Fruit fly (Drosophila melanogaster) whole organism, prepupa: ENCODE data around the gene Sgs3.

ENCODE experiments used
- CG11762 ChIP-seq: fragments of 200-800 bp; sonication (Bioruptor generic); optimal IDR thresholded peaks from 3 replicates; lab custom pipeline; 2016; ENCODE audit warnings: missing biosample characterization, missing genetic modification characterization; ENCODE audit not compliant: insufficient read depth
- CG16779 ChIP-seq: fragments of 200-800 bp; sonication (Bioruptor generic); optimal IDR thresholded peaks from 3 replicates; lab custom pipeline; 2017; ENCODE audit warnings: missing biosample characterization, mild to moderate bottlenecking, missing genetic modification characterization
- CG32006 ChIP-seq: fragments of 200-800 bp; sonication (Bioruptor generic); optimal IDR thresholded peaks from 3 replicates; lab custom pipeline; 2017; ENCODE audit warnings: missing biosample characterization, mild to moderate bottlenecking, missing genetic modification characterization
- CG3919 ChIP-seq: fragments of 200-800 bp; sonication (Bioruptor generic); optimal IDR thresholded peaks from 3 replicates; lab custom pipeline; 2016; ENCODE audit warnings: missing biosample characterization, missing genetic modification characterization
- CG4318 ChIP-seq: fragments of 200-800 bp; sonication (Bioruptor generic); optimal IDR thresholded peaks from 3 replicates; lab custom pipeline; 2017; ENCODE audit warnings: missing biosample characterization, mild to moderate bottlenecking, missing genetic modification characterization
- CG8319 ChIP-seq: fragments of 200-800 bp; sonication (Bioruptor generic); optimal IDR thresholded peaks from 3 replicates; lab custom pipeline; 2016; ENCODE audit warnings: missing biosample characterization, missing genetic modification characterization
- Eip75B ChIP-seq: fragments of 200-800 bp; sonication (Bioruptor generic); optimal IDR thresholded peaks from 3 replicates; lab custom pipeline; 2016; ENCODE audit warnings: missing biosample characterization, missing genetic modification characterization
- Ets21C ChIP-seq: fragments of 200-800 bp; sonication (Bioruptor generic); optimal IDR thresholded peaks from 3 replicates; lab custom pipeline; 2016; ENCODE audit warnings: missing biosample characterization, missing genetic modification characterization
- Lpt ChIP-seq: fragments of 200-800 bp; sonication (Bioruptor generic); optimal IDR thresholded peaks from 3 replicates; lab custom pipeline; 2016; ENCODE audit warnings: missing biosample characterization, missing genetic modification characterization
- OdsH ChIP-seq: fragments of 200-800 bp; sonication (Bioruptor generic); optimal IDR thresholded peaks from 3 replicates; lab custom pipeline; 2016; ENCODE audit warnings: missing biosample characterization, missing genetic modification characterization
- Sox14 ChIP-seq: fragments of 200-800 bp; sonication (Bioruptor generic); optimal IDR thresholded peaks from 3 replicates; lab custom pipeline; 2016; ENCODE audit warnings: missing biosample characterization, missing genetic modification characterization
- Sox15 ChIP-seq: fragments of 200-800 bp; sonication (Bioruptor generic); optimal IDR thresholded peaks from 3 replicates; lab custom pipeline; 2016; ENCODE audit warnings: missing biosample characterization, missing genetic modification characterization
- achi ChIP-seq: fragments of 200-800 bp; sonication (Bioruptor generic); optimal IDR thresholded peaks from 3 replicates; lab custom pipeline; 2016; ENCODE audit warnings: missing biosample characterization, missing genetic modification characterization
- acj6 ChIP-seq: fragments of 200-800 bp; sonication (Bioruptor generic); optimal IDR thresholded peaks from 3 replicates; lab custom pipeline; 2016; ENCODE audit warnings: missing biosample characterization, missing genetic modification characterization
- dac ChIP-seq: fragments of 200-800 bp; sonication (Bioruptor generic); optimal IDR thresholded peaks from 2 replicates; lab custom pipeline; 2017; ENCODE audit warnings: missing biosample characterization, mild to moderate bottlenecking, missing genetic modification characterization
- dsx ChIP-seq: fragments of 200-800 bp; optimal IDR thresholded peaks from 3 replicates; lab custom pipeline; 2019; ENCODE audit warnings: missing biosample characterization, mild to moderate bottlenecking, missing genetic modification characterization, moderate library complexity; ENCODE audit not compliant: poor library complexity, severe bottlenecking
- fd59A ChIP-seq: fragments of 200-800 bp; sonication (Bioruptor generic); optimal IDR thresholded peaks from 2 replicates; lab custom pipeline; 2017; ENCODE audit warnings: missing biosample characterization, mild to moderate bottlenecking, missing genetic modification characterization, missing genetic modification reagents
- fd85E ChIP-seq: fragments of 200-800 bp; sonication (Bioruptor generic); optimal IDR thresholded peaks from 3 replicates; lab custom pipeline; 2016; ENCODE audit warnings: missing biosample characterization, missing genetic modification characterization
- fkh ChIP-seq: fragments of 200-800 bp; sonication (Bioruptor generic); optimal IDR thresholded peaks from 3 replicates; lab custom pipeline; 2017; ENCODE audit warnings: missing biosample characterization, mild to moderate bottlenecking, missing genetic modification characterization, moderate library complexity
- lz ChIP-seq: fragments of 200-800 bp; sonication (Bioruptor generic); optimal IDR thresholded peaks from 3 replicates; lab custom pipeline; 2016; ENCODE audit warnings: missing biosample characterization, missing genetic modification characterization
- net ChIP-seq: fragments of 200-800 bp; sonication (Bioruptor generic); optimal IDR thresholded peaks from 3 replicates; lab custom pipeline; 2016; ENCODE audit warnings: missing biosample characterization, missing genetic modification characterization
- ss ChIP-seq, 2 experiments: fragments of 200-800 bp; sonication (Bioruptor generic); optimal IDR thresholded peaks; 2 replicates in 1 of 2; 3 replicates in 1 of 2; lab custom pipeline; 2017 to 2018; ENCODE audit warnings: mild to moderate bottlenecking in 2 of 2, missing biosample characterization in 2 of 2, missing genetic modification characterization in 2 of 2, moderate library complexity in 1 of 2
- svp ChIP-seq: fragments of 200-800 bp; sonication (Bioruptor generic); peaks from one replicate; lab custom pipeline; 2016; ENCODE audit warnings: missing biosample characterization, missing genetic modification characterization
- vri ChIP-seq: fragments of 200-800 bp; sonication (Bioruptor generic); optimal IDR thresholded peaks from 3 replicates; lab custom pipeline; 2016; ENCODE audit warnings: missing biosample characterization, mild to moderate bottlenecking, missing genetic modification characterization

Sgs3 gene

DNA sequence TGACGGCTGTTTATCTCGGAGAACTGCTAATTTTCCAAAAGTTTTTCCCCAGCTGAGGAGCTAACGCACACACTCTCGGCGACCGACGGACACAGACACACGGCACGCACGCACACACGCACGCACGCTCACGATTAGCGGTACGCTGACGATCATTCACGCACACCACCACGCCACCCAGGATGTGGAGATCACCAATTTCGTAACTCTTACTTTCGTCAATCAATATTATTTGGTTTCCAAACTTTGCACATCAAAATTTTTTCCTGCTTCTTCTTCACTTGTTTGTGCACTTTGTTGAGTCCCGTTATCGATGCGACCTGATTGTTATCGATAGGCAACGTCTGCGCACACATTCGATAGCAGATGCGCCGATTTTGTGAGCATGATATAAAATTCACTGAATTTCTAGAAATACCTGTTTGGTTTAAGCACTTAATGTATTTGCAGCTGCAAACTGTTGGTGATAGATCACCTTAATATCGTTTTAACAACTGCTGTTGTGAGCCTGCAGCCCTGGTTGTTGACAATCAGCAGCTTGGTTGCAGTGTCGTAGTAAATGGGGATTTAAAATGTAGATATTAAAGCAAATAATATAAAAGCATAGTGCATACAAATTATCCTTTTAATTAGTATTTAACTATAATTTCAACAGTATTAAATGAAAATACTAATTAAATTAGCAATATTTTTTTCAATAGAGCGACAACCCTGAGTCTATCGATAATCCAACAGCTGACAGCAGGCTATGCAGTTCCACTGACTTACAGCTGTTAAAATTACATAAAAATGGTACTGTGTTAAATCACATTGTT lies 50.1 kb downstream of the Sgs3 start, which contains the start of the genes CG7394 and Mob2 (continued):
- TF ChIP-seq CG32006 (GFP tag; lab: Kevin White, UChicago) (peak; percentile 84), CG11762 (GFP tag; lab: Kevin White, UChicago) (peak; percentile 68), Sox14 (GFP tag; lab: Kevin White, UChicago) (peak; percentile 89), vri (GFP tag; lab: Kevin White, UChicago) (peak; percentile 91), fkh (peak; percentile 86), net (peak; percentile 87), Sox15 (peak; percentile 81), OdsH (GFP tag; lab: Kevin White, UChicago) (peak; percentile 92), dsx (GFP tag; lab: Kevin White, UChicago) (peak; percentile 80), acj6 (peak; percentile 91), ss (GFP tag; optimal IDR thresholded peaks at IDR 0.05; lab: Kevin White, UChicago) (peak; percentile 48 to 69), svp (peak; percentile 96), Eip75B (GFP tag; lab: Kevin White, UChicago) (peak; percentile 84), Ets21C (GFP tag; lab: Kevin White, UChicago) (peak; percentile 72), CG16779 (tag; lab: Kevin White, UChicago) (no peak), lz (GFP tag; lab: Kevin White, UChicago) (peak; percentile 86), CG8319 (GFP tag; lab: Kevin White, UChicago) (peak; percentile 74), fd59A (peak; percentile 73), CG4318 (GFP tag; lab: Kevin White, UChicago) (peak; percentile 78), achi (GFP tag; lab: Kevin White, UChicago) (peak; percentile 93), fd85E (peak; percentile 63), Lpt (peak; percentile 60), CG3919 (peak; percentile 89), dac (GFP tag; lab: Kevin White, UChicago) (peak; percentile 48)
